Fruit fly (Drosophila melanogaster) whole organism, adult: ENCODE measurements around the gene gl.

Experiments used
- CG12768 ChIP-seq: fragments of 200-800 bp; sonication (Bioruptor generic); optimal IDR thresholded peaks from 2 replicates; lab custom pipeline; 2017; ENCODE audit warnings: missing biosample characterization, missing genetic modification characterization, mild to moderate bottlenecking, moderate library complexity, missing genetic modification reagents
- CG5204 ChIP-seq: fragments of 200-800 bp; sonication (Bioruptor generic); optimal IDR thresholded peaks from 2 replicates; lab custom pipeline; 2016; ENCODE audit warnings: missing biosample characterization, missing genetic modification characterization
- Clk ChIP-seq: fragments of 200-800 bp; sonication (Bioruptor generic); optimal IDR thresholded peaks from 2 replicates; lab custom pipeline; 2017; ENCODE audit warnings: missing biosample characterization, missing genetic modification characterization
- Crg-1 ChIP-seq: fragments of 200-800 bp; sonication (Bioruptor generic); optimal IDR thresholded peaks from 2 replicates; lab custom pipeline; 2016; ENCODE audit warnings: missing biosample characterization, missing genetic modification characterization
- Hr96 ChIP-seq: fragments of 200-800 bp; sonication (Bioruptor generic); optimal IDR thresholded peaks from 2 replicates; lab custom pipeline; 2016; ENCODE audit warnings: missing biosample characterization, missing genetic modification characterization
- Mnt ChIP-seq: fragments of 200-800 bp; sonication (Bioruptor generic); optimal IDR thresholded peaks from 2 replicates; lab custom pipeline; 2016; ENCODE audit warnings: missing biosample characterization, mild to moderate bottlenecking, missing genetic modification characterization
- cic ChIP-seq: fragments of 200-800 bp; sonication (Bioruptor generic); optimal IDR thresholded peaks from 2 replicates; lab custom pipeline; 2017; ENCODE audit warnings: missing biosample characterization, mild to moderate bottlenecking, missing genetic modification characterization, moderate library complexity
- kay ChIP-seq: fragments of 200-800 bp; sonication (Bioruptor generic); peaks from one replicate; lab custom pipeline; 2016; ENCODE audit warnings: missing biosample characterization, missing genetic modification characterization, borderline replicate concordance
- ovo ChIP-seq: fragments of 200-800 bp; sonication (Bioruptor generic); optimal IDR thresholded peaks from 2 replicates; lab custom pipeline; 2016; ENCODE audit warnings: missing biosample characterization, missing genetic modification characterization
- tj ChIP-seq: fragments of 200-800 bp; sonication (Bioruptor generic); optimal IDR thresholded peaks from 3 replicates; lab custom pipeline; 2017; ENCODE audit warnings: missing biosample characterization, mild to moderate bottlenecking, missing genetic modification characterization, moderate library complexity
- toe ChIP-seq: fragments of 200-800 bp; sonication (Bioruptor generic); optimal IDR thresholded peaks from 2 replicates; lab custom pipeline; 2016; ENCODE audit warnings: missing biosample characterization, missing genetic modification characterization

dm6 chr3R:18355781-18356180, 16.8 kb downstream of the gl start:
- TF ChIP-seq cic (GFP tag; lab: Kevin White, UChicago), result no peak
- TF ChIP-seq tj (GFP tag; lab: Kevin White, UChicago), result no peak
- TF ChIP-seq CG12768, result no peak
- no peak for TF ChIP-seq ovo (GFP tag; lab: Kevin White, UChicago)
- no peak for TF ChIP-seq Mnt
- no peak for TF ChIP-seq kay (GFP tag; lab: Kevin White, UChicago)
- TF ChIP-seq Clk, result no peak
- TF ChIP-seq toe, result no peak
- no peak for TF ChIP-seq Hr96 (GFP tag; lab: Kevin White, UChicago)
- no peak for TF ChIP-seq Crg-1 (GFP tag; lab: Kevin White, UChicago)
- TF ChIP-seq CG5204 (GFP tag; lab: Kevin White, UChicago), result no peak
